Fruit fly (Drosophila melanogaster): ENCODE measurements around the gene aurB.

Gene aurB

dm6 chr2L:10856328-10856942 lies 1.5 kb downstream of the aurB start, which contains the start of gene Dnz1 (continued):
- no peak for TF ChIP-seq CG34224 (GFP tag; IDR thresholded peaks at IDR 0.05; ENCODE audit: partially characterized antibody)
- peak; percentile 25 for TF ChIP-seq CG10209 (GFP tag; optimal IDR thresholded peaks at IDR 0.05)
- peak; percentile 54 for TF ChIP-seq gsb-n (tag; optimal IDR thresholded peaks at IDR 0.05)
- no peak for TF ChIP-seq ERR (GFP tag; optimal IDR thresholded peaks at IDR 0.05)
- peak; percentile 54 for TF ChIP-seq CG1024 (GFP tag; IDR thresholded peaks at IDR 0.05)
- TF ChIP-seq CG12071 (GFP tag; optimal IDR thresholded peaks at IDR 0.05), result no peak
- peak; percentile 64 for TF ChIP-seq CG17361 (GFP tag; IDR thresholded peaks at IDR 0.05)
- peak; percentile 34 for TF ChIP-seq CG3995 (GFP tag; optimal IDR thresholded peaks at IDR 0.05)
- TF ChIP-seq CG3407 (GFP tag; optimal IDR thresholded peaks at IDR 0.05), result no peak
- no peak for TF ChIP-seq CG3838 (GFP tag; optimal IDR thresholded peaks at IDR 0.05)
- TF ChIP-seq Dek (tag; optimal IDR thresholded peaks at IDR 0.05), result peak; percentile 39
- TF ChIP-seq dmrt99B (tag; optimal IDR thresholded peaks at IDR 0.05), result peak; percentile 58
- peak; percentile 68 for TF ChIP-seq CG7839 (tag; optimal IDR thresholded peaks at IDR 0.05)
- peak; percentile 23 for TF ChIP-seq trem (tag; optimal IDR thresholded peaks at IDR 0.05)
- peak; percentile 45 for TF ChIP-seq Rx (GFP tag; IDR thresholded peaks at IDR 0.05)
- peak; percentile 36; the same call in 1 of the 2 replicates for TF ChIP-seq wor (GFP tag; IDR thresholded peaks at IDR 0.05)
- TF ChIP-seq Dad (GFP tag; optimal IDR thresholded peaks at IDR 0.05), result no peak
- TF ChIP-seq Oli (tag; optimal IDR thresholded peaks at IDR 0.05), result peak; percentile 37
- peak; percentile 14 for TF ChIP-seq CG5180 (GFP tag; optimal IDR thresholded peaks at IDR 0.05)
- TF ChIP-seq CG17802 (tag; optimal IDR thresholded peaks at IDR 0.05), result no peak
- TF ChIP-seq B-H1 (GFP tag; IDR thresholded peaks at IDR 0.05), result peak; percentile 19; the same call in 1 of the 3 replicates
- no peak for TF ChIP-seq her (GFP tag; optimal IDR thresholded peaks at IDR 0.05)
- no peak for TF ChIP-seq trh (GFP tag; optimal IDR thresholded peaks at IDR 0.05)
- TF ChIP-seq Hey (tag; optimal IDR thresholded peaks at IDR 0.05), result no peak
- TF ChIP-seq nau (GFP tag; optimal IDR thresholded peaks at IDR 0.05), result no peak
- no peak for TF ChIP-seq CG7745 (tag; optimal IDR thresholded peaks at IDR 0.05)
- peak; percentile 10 for TF ChIP-seq oc (tag; optimal IDR thresholded peaks at IDR 0.05)
- peak; percentile 49 for TF ChIP-seq CG12659 (GFP tag; optimal IDR thresholded peaks at IDR 0.05)
- TF ChIP-seq CG10366 (GFP tag; IDR thresholded peaks at IDR 0.05), result peak; percentile 58
- peak; percentile 17; the same call in 1 of the 2 replicates for TF ChIP-seq CG31224 (GFP tag; IDR thresholded peaks at IDR 0.05)
- no peak for TF ChIP-seq CG7786 (GFP tag; optimal IDR thresholded peaks at IDR 0.05)
- peak; percentile 16 for TF ChIP-seq CG4328 (GFP tag; optimal IDR thresholded peaks at IDR 0.05)
- peak; percentile 51 for TF ChIP-seq E2f2 (GFP tag; IDR thresholded peaks at IDR 0.05)
- peak; percentile 78 for TF ChIP-seq Ets65A (GFP tag)
- 0 out of 2 replicates have a peak, but pooled peaks have one; percentile 5 for TF ChIP-seq cas (GFP tag; IDR thresholded peaks at IDR 0.05)
- TF ChIP-seq Sox102F (GFP tag; optimal IDR thresholded peaks at IDR 0.05), result peak; percentile 48
- peak; percentile 59 for TF ChIP-seq CG18262 (tag; optimal IDR thresholded peaks at IDR 0.05)
- peak; percentile 67 for TF ChIP-seq MBD-R2 (GFP tag; IDR thresholded peaks at IDR 0.05)
- peak; percentile 46 for TF ChIP-seq bab2 (GFP tag; optimal IDR thresholded peaks at IDR 0.05)
- TF ChIP-seq Hr3 (GFP tag; optimal IDR thresholded peaks at IDR 0.05), result peak; percentile 53
- TF ChIP-seq HmgZ (tag; optimal IDR thresholded peaks at IDR 0.05), result peak; percentile 16
- peak; percentile 58 for TF ChIP-seq CG4424 (GFP tag; optimal IDR thresholded peaks at IDR 0.05)
- no peak for TF ChIP-seq unc-4 (GFP tag; IDR thresholded peaks at IDR 0.05; ENCODE audit: partially characterized antibody)
- no peak for TF ChIP-seq D (optimal IDR thresholded peaks at IDR 0.05)
- no peak for TF ChIP-seq D (GFP tag; optimal IDR thresholded peaks at IDR 0.05)
- TF ChIP-seq chm (GFP tag; IDR thresholded peaks at IDR 0.05), result peak; percentile 58
- peak; percentile 45; the same call in 1 of the 3 replicates for TF ChIP-seq CG11695 (GFP tag; IDR thresholded peaks at IDR 0.05)
- TF ChIP-seq nmo (GFP tag; optimal IDR thresholded peaks at IDR 0.05), result peak; percentile 56
- TF ChIP-seq hkb (optimal IDR thresholded peaks at IDR 0.05), result no peak
- TF ChIP-seq hkb (GFP tag; IDR thresholded peaks at IDR 0.05), result 0 out of 2 replicates have a peak, but pooled peaks have one; percentile 35
